Worm (Caenorhabditis elegans) whole organism, L3 larva: ENCODE results near the gene T06C12.14.

Experiments used
- ceh-16 ChIP-seq: sonication (generic microtip); optimal IDR thresholded peaks from 2 replicates; lab custom pipeline; 2017; ENCODE audit warnings: missing biosample characterization, missing genetic modification characterization
- ceh-82 ChIP-seq: fragments of 150-350 bp; optimal IDR thresholded peaks from 2 replicates; lab custom pipeline; 2014; ENCODE audit warnings: missing biosample characterization, missing genetic modification characterization
- nhr-12 ChIP-seq: fragments of 150-350 bp; optimal IDR thresholded peaks from 2 replicates; lab custom pipeline; 2014; ENCODE audit warnings: missing biosample characterization, missing genetic modification characterization
- pha-4 ChIP-seq: fragments of 150-350 bp; optimal IDR thresholded peaks from 2 replicates; lab custom pipeline; 2014; ENCODE audit warnings: missing biosample characterization, missing genetic modification reagents, missing genetic modification characterization
- sea-2 ChIP-seq: fragments of 150-350 bp; sonication (generic microtip); optimal IDR thresholded peaks from 4 replicates; lab custom pipeline; 2014; ENCODE audit warnings: missing biosample characterization, missing genetic modification reagents, missing genetic modification characterization
- skn-1 ChIP-seq: fragments of 150-350 bp; optimal IDR thresholded peaks from 2 replicates; lab custom pipeline; 2014; ENCODE audit warnings: missing biosample characterization, missing genetic modification characterization
- snpc-4 ChIP-seq: fragments of 150-350 bp; optimal IDR thresholded peaks from 2 replicates; lab custom pipeline; 2014; ENCODE audit warnings: missing biosample characterization, missing genetic modification characterization

DNA sequence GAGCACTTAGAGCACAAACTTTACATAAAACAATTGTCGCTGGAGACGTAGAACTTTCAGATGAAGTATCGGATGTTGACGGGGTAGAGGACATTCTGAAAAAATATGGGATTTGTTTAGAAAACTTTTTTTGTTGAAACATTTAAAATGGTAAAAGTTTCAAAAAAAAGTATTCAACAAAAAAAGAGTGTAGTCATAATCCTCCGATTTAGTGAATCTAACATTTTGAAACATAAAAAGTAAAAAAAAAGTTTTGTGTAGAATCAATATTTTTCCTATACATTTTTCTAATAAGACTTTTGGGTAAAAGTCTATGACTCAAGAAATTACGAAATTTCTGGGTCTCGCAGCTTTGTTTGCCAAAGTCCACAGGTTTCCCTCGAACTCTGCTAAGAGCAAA is 3.1 kb upstream of the T06C12.14 start, which contains the start of gene nhr-213:
- TF ChIP-seq ceh-82 (tag; lab: Kevin White, UChicago) (no peak), skn-1 (tag; lab: Kevin White, UChicago) (no peak), snpc-4 (tag; lab: Kevin White, UChicago) (no peak), sea-2 (GFP tag; lab: Kevin White, UChicago) (no peak), pha-4 (tag; lab: Kevin White, UChicago) (no peak), nhr-12 (no peak), ceh-16 (tag; lab: Kevin White, UChicago) (no peak)
